Worm (Caenorhabditis elegans) whole organism, L4 larva: Measurements from ENCODE around the gene chil-19.

Experiments used
- F37D6.2 ChIP-seq: sonication (generic microtip); optimal IDR thresholded peaks from 2 replicates; lab custom pipeline; 2016; ENCODE audit warnings: mild to moderate bottlenecking, missing genetic modification characterization, missing compliant biosample characterization
- R02D3.7 ChIP-seq: fragments of 150-350 bp; sonication (generic microtip); optimal IDR thresholded peaks from 3 replicates; lab custom pipeline; 2014; ENCODE audit warnings: missing biosample characterization, missing genetic modification characterization
- Y105C5A.15 ChIP-seq: fragments of 200-800 bp; sonication (Bioruptor generic); IDR thresholded peaks from 2 replicates; pipeline ENCODE4 v1.3.6; 2022; ENCODE audit warnings: missing genetic modification characterization, missing compliant biosample characterization
- cey-2 ChIP-seq: sonication (generic microtip); optimal IDR thresholded peaks from 3 replicates; lab custom pipeline; 2017; ENCODE audit warnings: missing genetic modification characterization, mild to moderate bottlenecking, missing compliant biosample characterization, antibody characterized with exemption, borderline replicate concordance; ENCODE audit not compliant: insufficient read depth
- fos-1 ChIP-seq: fragments of 150-350 bp; optimal IDR thresholded peaks from 2 replicates; lab custom pipeline; 2014; ENCODE audit warnings: missing biosample characterization, missing genetic modification characterization
- gei-8 ChIP-seq: fragments of 200-800 bp; sonication (Bioruptor generic); optimal IDR thresholded peaks from 2 replicates; lab custom pipeline; 2018; ENCODE audit warnings: mild to moderate bottlenecking, missing genetic modification characterization, missing compliant biosample characterization
- lin-39 ChIP-seq: fragments of 150-350 bp; optimal IDR thresholded peaks from 2 replicates; lab custom pipeline; 2014; ENCODE audit warnings: missing biosample characterization, missing genetic modification reagents, missing genetic modification characterization
- madf-5 ChIP-seq, 2 experiments: fragments of 200-800 bp; sonication (Bioruptor generic); IDR thresholded peaks; 2 replicates each; pipeline ENCODE4 v1.3.6; 2022; ENCODE audit warnings: missing compliant biosample characterization in 2 of 2, missing genetic modification characterization in 2 of 2
- nhr-6 ChIP-seq: fragments of 150-350 bp; optimal IDR thresholded peaks from 2 replicates; lab custom pipeline; 2014; ENCODE audit warnings: missing biosample characterization, missing genetic modification characterization
- pha-4 ChIP-seq, 2 experiments: fragments of 150-350 bp in 1 of 2; fragments of 200-800 bp in 1 of 2; sonication (Bioruptor generic) in 1 of 2; IDR thresholded peaks in 1 of 2; optimal IDR thresholded peaks in 1 of 2; 2 replicates each; pipeline versions ENCODE4 v1.3.6 to Lab custom; 2014 to 2022; ENCODE audit warnings: missing genetic modification characterization in 2 of 2, missing genetic modification reagents in 2 of 2, missing biosample characterization in 1 of 2, missing compliant biosample characterization in 1 of 2
- zag-1 ChIP-seq: fragments of 150-350 bp; optimal IDR thresholded peaks from 2 replicates; lab custom pipeline; 2014; ENCODE audit warnings: missing biosample characterization, missing genetic modification characterization
- ztf-11 ChIP-seq: fragments of 150-350 bp; optimal IDR thresholded peaks from 2 replicates; lab custom pipeline; 2014; ENCODE audit warnings: missing biosample characterization, missing genetic modification characterization

DNA sequence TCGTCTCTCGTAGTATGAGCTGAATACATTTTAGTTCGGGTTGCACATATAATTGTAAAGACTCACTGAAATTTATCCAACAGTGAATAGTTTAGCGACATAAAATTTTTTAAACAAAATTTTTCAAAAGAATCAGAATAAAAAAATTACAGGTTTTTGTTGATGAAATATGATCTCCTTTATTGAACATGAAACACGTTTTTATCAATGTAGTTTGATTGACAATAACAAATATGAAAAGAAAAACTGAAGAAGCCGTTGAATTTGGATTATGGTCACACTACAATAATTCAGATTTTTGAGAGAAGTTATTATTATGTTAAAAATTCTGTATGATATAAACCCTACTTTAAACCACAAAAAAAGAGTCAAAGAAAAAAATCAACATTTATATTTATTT is 14.1 kb downstream of the chil-19 start, which contains the start of gene chil-17:
- TF ChIP-seq nhr-6 (tag; lab: Kevin White, UChicago), result no peak
- no peak for TF ChIP-seq gei-8 (GFP tag; lab: Kevin White, UChicago)
- TF ChIP-seq Y105C5A.15 (GFP tag; lab: Robert Waterston, UW), result no peak
- no peak for TF ChIP-seq R02D3.7 (tag; lab: Kevin White, UChicago)
- TF ChIP-seq cey-2, result no peak
- no peak for TF ChIP-seq zag-1 (tag; lab: Kevin White, UChicago)
- TF ChIP-seq F37D6.2 (tag; lab: Kevin White, UChicago), result no peak
- no peak for TF ChIP-seq pha-4 (GFP tag; IDR thresholded peaks at IDR 0.05; lab: Robert Waterston, UW)
- TF ChIP-seq pha-4 (tag; optimal IDR thresholded peaks at IDR 0.05; lab: Kevin White, UChicago), result no peak
- no peak for TF ChIP-seq madf-5 (GFP tag; IDR thresholded peaks at IDR 0.05; lab: Robert Waterston, UW)
- no peak for TF ChIP-seq fos-1 (tag; lab: Kevin White, UChicago)
- TF ChIP-seq ztf-11, result no peak
- TF ChIP-seq lin-39 (tag; lab: Kevin White, UChicago), result no peak
